Fruit fly (Drosophila melanogaster): Measurements from ENCODE around the gene CG8568.

DNA sequence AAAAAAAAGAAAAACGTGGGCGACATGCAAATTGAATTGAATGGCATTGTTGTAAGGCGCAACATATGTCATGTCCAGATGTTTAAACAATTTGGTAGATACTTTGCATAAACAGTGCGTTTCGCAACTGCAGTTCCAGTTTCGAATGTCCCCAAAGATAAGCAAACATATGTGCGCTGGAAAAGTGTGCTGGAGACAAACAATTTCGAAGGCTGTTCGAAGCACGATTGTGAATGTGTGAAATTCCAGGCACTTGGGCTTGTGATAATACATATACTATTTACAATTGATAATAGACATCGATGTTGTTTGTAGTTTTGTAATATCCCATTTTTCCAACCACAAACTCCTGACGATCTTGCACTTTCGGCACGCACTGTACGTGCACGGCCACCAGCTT is 30.5 kb upstream of the CG8568 start:
- TF ChIP-seq CTCF (optimal IDR thresholded peaks at IDR 0.05) = no peak
- TF ChIP-seq CG8478 (optimal IDR thresholded peaks at IDR 0.05) = no peak
